Worm (Caenorhabditis elegans): ENCODE data around the gene F38E9.4.

DNA sequence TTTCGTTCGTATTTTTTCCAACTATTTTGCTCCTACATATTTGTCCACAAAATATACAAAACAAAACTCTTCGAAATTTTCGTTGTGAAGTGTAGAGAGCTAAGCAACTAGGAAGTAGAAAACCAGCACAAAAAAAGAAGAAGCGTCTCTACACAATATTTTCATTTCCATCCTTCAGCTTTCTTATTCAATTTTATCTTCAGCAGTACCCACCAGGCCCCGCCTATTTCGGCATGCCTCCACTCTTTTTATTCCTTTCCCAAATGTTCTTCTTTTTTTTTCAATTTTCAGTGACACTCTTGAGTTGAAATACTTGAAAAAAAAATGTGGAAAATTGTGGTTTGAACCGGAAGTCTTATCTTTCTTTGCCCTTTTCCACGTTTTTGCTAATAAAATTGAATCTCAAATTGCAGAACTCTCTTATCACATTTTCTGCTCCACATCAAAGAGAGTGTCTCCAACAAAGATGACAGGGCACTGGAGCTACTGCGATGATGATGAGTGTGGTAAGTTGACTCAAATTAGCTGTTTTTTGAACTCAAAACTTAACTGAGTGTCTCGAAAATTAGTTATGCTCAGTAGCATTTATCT lies 35.4 kb downstream of the F38E9.4 start, which contains the start of gene cah-3:
- TF ChIP-seq him-1 (tag; optimal IDR thresholded peaks at IDR 0.05), result no peak
- no peak for TF ChIP-seq W03F9.2 (tag; optimal IDR thresholded peaks at IDR 0.05)

Data from whole organism, L4/young adult.